Fruit fly (Drosophila melanogaster) whole organism: ENCODE measurements around the gene CG13239.

Experiments
- pan ChIP-seq: fragments of >200 bp; optimal IDR thresholded peaks from 2 replicates; lab custom pipeline; 2017
- psq ChIP-seq: fragments of >200 bp; optimal IDR thresholded peaks from 2 replicates; lab custom pipeline; 2017
- usp ChIP-seq: fragments of >200 bp; optimal IDR thresholded peaks from 2 replicates; lab custom pipeline; 2017; ENCODE audit warnings: missing biosample characterization, missing genetic modification characterization, mixed read lengths

DNA sequence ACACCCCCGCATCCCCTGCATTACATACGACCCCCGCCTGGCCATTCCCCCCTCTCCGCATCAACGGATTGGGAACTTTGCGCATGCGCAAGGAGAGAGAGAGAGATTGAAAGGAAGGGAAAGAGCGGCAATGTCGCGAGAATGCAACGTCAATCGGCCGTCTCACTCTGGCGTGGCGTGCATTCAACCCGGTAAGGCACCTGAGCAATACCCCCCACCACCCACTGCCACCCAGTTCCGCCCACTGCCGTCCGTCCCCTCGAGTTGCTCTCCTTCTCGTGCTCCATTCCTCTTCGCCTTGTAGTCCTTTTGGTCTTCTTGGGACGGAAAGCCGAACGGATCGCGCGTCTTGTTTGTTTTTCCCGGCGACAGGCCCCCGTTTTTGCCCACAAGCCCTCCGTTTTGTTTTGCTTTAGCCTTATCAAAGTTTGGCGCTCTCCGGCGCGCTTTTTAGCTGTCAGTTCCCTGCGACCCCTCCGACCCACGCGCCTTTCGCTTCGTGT is 20.8 kb upstream of the CG13239 start:
- no peak for TF ChIP-seq psq (lab: Kevin White, UChicago)
- no peak for TF ChIP-seq pan (lab: Kevin White, UChicago)
- TF ChIP-seq usp (GFP tag; lab: Kevin White, UChicago) = no peak
